Worm (Caenorhabditis elegans): ENCODE results near the gene memb-2.

DNA sequence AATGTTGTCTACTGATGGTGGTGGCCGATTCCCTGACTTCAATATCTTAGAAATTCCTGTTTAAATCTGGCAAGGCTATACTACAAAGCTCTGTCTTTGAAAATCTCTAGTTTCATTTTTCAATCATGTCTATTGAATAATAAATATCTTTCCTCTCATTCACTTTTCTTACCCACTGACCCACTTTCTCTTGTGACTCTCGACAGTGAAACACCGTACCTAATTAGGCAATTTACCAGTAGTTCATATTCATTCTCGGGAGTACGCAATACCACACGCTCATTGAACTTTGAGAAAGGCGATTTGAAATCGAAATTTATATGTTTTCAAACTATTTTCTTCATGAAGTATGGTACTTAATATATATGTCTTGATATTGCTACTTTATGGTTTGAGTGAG lies 35.1 kb downstream of the memb-2 start, which contains the start of gene CD4.11:
- TF ChIP-seq flt-1 (GFP tag; IDR thresholded peaks at IDR 0.05) = no peak
- TF ChIP-seq tab-1 (GFP tag; IDR thresholded peaks at IDR 0.05) = no peak
- TF ChIP-seq cog-1 (tag; optimal IDR thresholded peaks at IDR 0.05) = no peak
- TF ChIP-seq ztf-23 (GFP tag; IDR thresholded peaks at IDR 0.05) = no peak
- no peak for TF ChIP-seq T22C8.4 (GFP tag; IDR thresholded peaks at IDR 0.05)

Measured in whole organism, midembryonic.